Fruit fly (Drosophila melanogaster) Kc167 (cell line): ENCODE measurements around the gene CG46311.

Experiments used
- Myc ChIP-seq: fragments of >200 bp; optimal IDR thresholded peaks from 2 replicates; lab custom pipeline; 2017; ENCODE audit warnings: missing external identifiers
- Sin3A ChIP-seq: fragments of >200 bp; optimal IDR thresholded peaks from 2 replicates; lab custom pipeline; 2018; ENCODE audit warnings: missing external identifiers
- h ChIP-seq: fragments of >200 bp; optimal IDR thresholded peaks from 3 replicates; lab custom pipeline; 2018; ENCODE audit warnings: missing external identifiers
- insv ChIP-seq: fragments of >200 bp; optimal IDR thresholded peaks from 3 replicates; lab custom pipeline; 2018; ENCODE audit warnings: missing external identifiers
- psq ChIP-seq: fragments of >200 bp; optimal IDR thresholded peaks from 2 replicates; lab custom pipeline; 2017; ENCODE audit warnings: missing external identifiers
- ttk ChIP-seq: sonication (Bioruptor generic); optimal IDR thresholded peaks from 2 replicates; lab custom pipeline; 2017; ENCODE audit warnings: missing external identifiers

DNA sequence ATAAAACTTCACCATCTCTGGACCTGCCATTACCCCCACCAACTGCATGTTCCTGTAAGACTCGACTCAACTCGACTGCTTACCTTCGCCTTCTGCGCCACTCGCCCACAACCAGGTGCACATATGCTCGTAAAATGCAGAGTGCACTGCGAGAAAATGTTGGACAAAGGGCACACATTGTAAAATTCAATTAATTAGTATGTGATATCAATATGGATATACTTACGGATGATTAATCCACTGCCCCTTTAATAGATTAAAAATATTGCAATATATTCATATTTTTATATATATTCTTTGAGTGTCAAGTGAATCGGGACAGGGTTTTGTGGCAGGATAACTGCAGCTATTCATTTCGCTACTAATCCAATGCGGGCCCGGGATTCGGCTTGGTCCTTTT, 26.8 kb upstream of the CG46311 start:
- TF ChIP-seq Myc, result no peak
- TF ChIP-seq insv (lab: Kevin White, UChicago), result no peak
- no peak for TF ChIP-seq psq
- no peak for TF ChIP-seq h (lab: Kevin White, UChicago)
- no peak for TF ChIP-seq ttk
- TF ChIP-seq Sin3A (lab: Kevin White, UChicago), result no peak
